Fruit fly (Drosophila melanogaster) S2 (cell line): ENCODE data around the gene CG9988.

Experiments used
- CG8478 ChIP-seq: fragments of >200 bp; optimal IDR thresholded peaks from 2 replicates; lab custom pipeline; 2018
- CTCF ChIP-seq, 2 experiments: fragments of >200 bp; optimal IDR thresholded peaks; 2 replicates each; lab custom pipeline; 2018

DNA sequence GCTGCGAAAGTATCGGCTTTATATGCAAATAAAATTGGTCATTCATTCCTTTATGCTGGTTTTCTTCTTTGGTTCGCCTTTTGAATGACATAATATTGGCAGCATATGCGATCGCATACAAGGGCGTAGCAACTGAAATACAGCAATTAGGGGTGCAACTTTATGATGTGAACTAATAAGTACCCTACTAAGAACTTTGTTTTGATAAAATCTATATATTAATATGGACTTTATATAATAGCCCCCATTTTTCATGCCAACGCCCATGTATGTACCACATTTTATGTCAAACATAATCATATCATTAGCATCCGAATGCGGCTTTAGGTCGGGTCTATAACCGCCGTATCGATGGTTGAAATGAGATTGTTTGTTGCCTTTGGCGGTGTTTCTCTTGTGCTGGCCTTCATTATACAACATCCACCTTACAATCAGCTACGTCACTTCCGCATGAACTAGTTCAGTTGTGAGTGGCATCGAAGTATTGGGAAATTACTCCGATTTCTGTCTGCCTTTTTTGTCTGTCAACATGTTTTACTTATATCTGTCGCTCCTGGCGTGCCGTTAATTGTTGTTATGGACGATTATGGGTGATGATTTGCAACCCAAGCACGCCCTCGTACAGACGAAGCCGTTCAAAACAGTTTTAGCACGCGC is 40.8 kb downstream of the CG9988 start:
- TF ChIP-seq CG8478 (lab: Kevin White, UChicago) (no peak), CTCF (optimal IDR thresholded peaks at IDR 0.05; lab: Kevin White, UChicago) (no peak)
